Fruit fly (Drosophila melanogaster) whole organism, adult: ENCODE data around the gene okr.

Experiments
- CG11617 ChIP-seq: fragments of 200-800 bp; sonication (Bioruptor generic); optimal IDR thresholded peaks from 2 replicates; lab custom pipeline; 2017; ENCODE audit warnings: mild to moderate bottlenecking, missing biosample characterization, missing genetic modification reagents, missing genetic modification characterization
- CG7101 ChIP-seq: fragments of 200-800 bp; sonication (Bioruptor generic); optimal IDR thresholded peaks from 2 replicates; lab custom pipeline; 2018; ENCODE audit warnings: missing biosample characterization, mild to moderate bottlenecking, missing genetic modification characterization, moderate library complexity
- Clk ChIP-seq: fragments of 200-800 bp; sonication (Bioruptor generic); optimal IDR thresholded peaks from 2 replicates; lab custom pipeline; 2017; ENCODE audit warnings: missing biosample characterization, missing genetic modification characterization
- Hr96 ChIP-seq: fragments of 200-800 bp; sonication (Bioruptor generic); optimal IDR thresholded peaks from 2 replicates; lab custom pipeline; 2016; ENCODE audit warnings: missing biosample characterization, missing genetic modification characterization
- Mnt ChIP-seq: fragments of 200-800 bp; sonication (Bioruptor generic); optimal IDR thresholded peaks from 2 replicates; lab custom pipeline; 2016; ENCODE audit warnings: missing biosample characterization, mild to moderate bottlenecking, missing genetic modification characterization

DNA sequence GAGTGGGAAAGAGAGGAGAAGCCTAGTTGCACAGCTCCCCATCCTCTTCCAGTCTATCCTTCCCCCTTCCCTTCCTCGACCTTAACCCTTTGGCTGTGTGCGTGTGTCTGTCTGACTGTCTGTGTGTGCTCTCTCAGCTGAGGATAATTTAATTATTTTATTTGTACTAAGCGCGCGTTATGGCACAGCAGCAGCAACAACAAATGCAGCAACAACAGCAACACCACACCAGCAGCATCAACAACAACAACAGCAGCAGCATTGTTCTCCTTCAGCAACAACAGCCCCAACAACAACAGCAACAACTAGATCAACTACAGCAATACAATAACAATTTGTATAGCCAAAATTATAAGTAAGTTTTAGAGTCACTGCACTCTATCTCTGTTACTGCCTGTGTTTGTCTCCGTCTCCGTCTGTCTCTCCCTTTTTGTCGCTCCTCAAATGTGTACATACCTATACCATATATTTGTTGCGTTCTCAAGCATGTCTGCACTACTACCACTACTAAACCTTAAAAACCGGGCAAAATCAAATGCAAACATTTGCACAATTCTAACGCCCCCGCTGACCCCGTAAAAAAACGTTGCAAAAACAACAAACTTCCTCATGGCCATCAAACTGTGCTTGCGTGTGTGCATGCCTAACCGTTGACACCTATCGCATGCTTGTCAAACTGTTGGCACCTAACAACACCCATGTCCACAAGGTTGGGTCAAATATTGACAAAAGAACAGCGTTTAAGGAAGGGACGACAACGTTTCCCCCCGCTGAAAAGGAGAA is 46.9 kb downstream of the okr start:
- TF ChIP-seq Clk (no peak), CG7101 (no peak), Hr96 (no peak), CG11617 (no peak), Mnt (no peak)
